Worm (Caenorhabditis elegans) whole organism, early embryonic: ENCODE data around the gene stim-1.
A peak's percentile ranks its signal among the peaks of the same experiment; 100 is the strongest.

Source experiments
- B0310.2 ChIP-seq: sonication (generic microtip); optimal IDR thresholded peaks from 2 replicates; lab custom pipeline; 2016; ENCODE audit warnings: mild to moderate bottlenecking, missing genetic modification characterization, missing compliant biosample characterization
- F13C5.2 ChIP-seq: sonication (generic microtip); optimal IDR thresholded peaks from 2 replicates; lab custom pipeline; 2017; ENCODE audit warnings: mild to moderate bottlenecking, missing genetic modification characterization, inconsistent platforms, missing compliant biosample characterization
- aly-1 ChIP-seq: sonication (generic microtip); optimal IDR thresholded peaks from 2 replicates; lab custom pipeline; 2016; ENCODE audit warnings: missing genetic modification characterization, missing compliant biosample characterization
- ama-1 ChIP-seq: fragments of 150-350 bp; optimal IDR thresholded peaks from 2 replicates; lab custom pipeline; 2014
- ceh-13 ChIP-seq: fragments of 200-800 bp; sonication (Bioruptor generic); optimal IDR thresholded peaks from 2 replicates; lab custom pipeline; 2018; ENCODE audit warnings: mild to moderate bottlenecking, missing genetic modification characterization, missing compliant biosample characterization
- ceh-36 ChIP-seq: sonication (generic microtip); optimal IDR thresholded peaks from 2 replicates; lab custom pipeline; 2016; ENCODE audit warnings: missing genetic modification characterization, inconsistent platforms, missing compliant biosample characterization
- ets-7 ChIP-seq: sonication (generic microtip); optimal IDR thresholded peaks from 2 replicates; lab custom pipeline; 2016; ENCODE audit warnings: missing genotype, missing genetic modification characterization, missing compliant biosample characterization
- flt-1 ChIP-seq: fragments of 200-800 bp; sonication (Bioruptor generic); IDR thresholded peaks from 2 replicates; pipeline ENCODE4 v1.3.6; 2022; ENCODE audit warnings: missing genetic modification characterization, missing compliant biosample characterization
- hmbx-1 ChIP-seq: sonication (generic microtip); optimal IDR thresholded peaks from 2 replicates; lab custom pipeline; 2016; ENCODE audit warnings: mild to moderate bottlenecking, missing genetic modification characterization, missing compliant biosample characterization
- hmg-4 ChIP-seq: fragments of 200-800 bp; sonication (Bioruptor generic); optimal IDR thresholded peaks from 2 replicates; lab custom pipeline; 2018; ENCODE audit warnings: mild to moderate bottlenecking, missing genetic modification characterization, missing compliant biosample characterization
- hnd-1 ChIP-seq: sonication (generic microtip); optimal IDR thresholded peaks from 2 replicates; lab custom pipeline; 2016; ENCODE audit warnings: missing genetic modification characterization, missing compliant biosample characterization
- pes-1 ChIP-seq: fragments of 200-800 bp; sonication (Bioruptor generic); IDR thresholded peaks from 2 replicates; pipeline ENCODE4 v1.3.6; 2022; ENCODE audit warnings: missing genetic modification reagents, missing genetic modification characterization, missing compliant biosample characterization
- scrt-1 ChIP-seq: fragments of 200-800 bp; sonication (Bioruptor generic); IDR thresholded peaks from 2 replicates; pipeline ENCODE4 v1.3.6; 2022; ENCODE audit warnings: missing genetic modification characterization, missing compliant biosample characterization
- sea-1 ChIP-seq: fragments of 200-800 bp; sonication (Bioruptor generic); conservative IDR thresholded peaks from 2 replicates; pipeline ENCODE4 v1.3.6; 2022; ENCODE audit warnings: missing genetic modification characterization, missing compliant biosample characterization
- tbx-11 ChIP-seq: fragments of 200-800 bp; sonication (Bioruptor generic); IDR thresholded peaks from 2 replicates; pipeline ENCODE4 v1.3.6; 2022; ENCODE audit warnings: missing genetic modification characterization, missing compliant biosample characterization
- tbx-37 ChIP-seq: fragments of 200-800 bp; sonication (Bioruptor generic); conservative IDR thresholded peaks from 2 replicates; pipeline ENCODE4 v1.3.6; 2022; ENCODE audit warnings: missing genetic modification reagents, missing genetic modification characterization, missing compliant biosample characterization
- tra-4 ChIP-seq: sonication (generic microtip); optimal IDR thresholded peaks from 2 replicates; lab custom pipeline; 2017; ENCODE audit warnings: missing genetic modification characterization, missing compliant biosample characterization

stim-1 gene

ce11 chrIII:418649-419048 is at the start of gene stim-1:
Gene stim-1, minus strand, starts transcription at chrIII:418749.
- no peak for TF ChIP-seq tbx-11 (GFP tag; lab: Robert Waterston, UW)
- TF ChIP-seq hnd-1 (tag; lab: Kevin White, UChicago), result no peak
- TF ChIP-seq hmbx-1 (tag; lab: Kevin White, UChicago), result no peak
- TF ChIP-seq ama-1 (lab: Kevin White, UChicago), result no peak
- no peak for TF ChIP-seq B0310.2 (tag; lab: Kevin White, UChicago)
- TF ChIP-seq F13C5.2, result no peak
- no peak for TF ChIP-seq tbx-37 (GFP tag; lab: Robert Waterston, UW)
- no peak for TF ChIP-seq ceh-36 (tag; lab: Kevin White, UChicago)
- TF ChIP-seq ets-7 (tag; lab: Kevin White, UChicago), result no peak
- TF ChIP-seq flt-1 (GFP tag; lab: Robert Waterston, UW), result no peak
- TF ChIP-seq aly-1, result no peak

- TF ChIP-seq hmbx-1 (tag; lab: Kevin White, UChicago) (no peak), scrt-1 (GFP tag; lab: Robert Waterston, UW) (no peak), ceh-13 (GFP tag; lab: Kevin White, UChicago) (no peak), aly-1 (no peak), F13C5.2 (no peak), sea-1 (GFP tag; lab: Robert Waterston, UW) (no peak), ceh-36 (tag; lab: Kevin White, UChicago) (no peak), hmg-4 (GFP tag; lab: Kevin White, UChicago) (no peak), tbx-11 (GFP tag; lab: Robert Waterston, UW) (no peak), ama-1 (lab: Kevin White, UChicago) (no peak), pes-1 (GFP tag; lab: Robert Waterston, UW) (no peak), B0310.2 (tag; lab: Kevin White, UChicago) (no peak), tbx-37 (GFP tag; lab: Robert Waterston, UW) (no peak), tra-4 (no peak), hnd-1 (tag; lab: Kevin White, UChicago) (no peak), ets-7 (tag; lab: Kevin White, UChicago) (no peak), flt-1 (GFP tag; lab: Robert Waterston, UW) (no peak)
Measured at ce11 chrIII:463711-464110, 45.2 kb upstream of the stim-1 start, which contains the start of gene Y55B1BR.6. Gene Y55B1BR.6, minus strand, starts transcription at chrIII:463811.

DNA sequence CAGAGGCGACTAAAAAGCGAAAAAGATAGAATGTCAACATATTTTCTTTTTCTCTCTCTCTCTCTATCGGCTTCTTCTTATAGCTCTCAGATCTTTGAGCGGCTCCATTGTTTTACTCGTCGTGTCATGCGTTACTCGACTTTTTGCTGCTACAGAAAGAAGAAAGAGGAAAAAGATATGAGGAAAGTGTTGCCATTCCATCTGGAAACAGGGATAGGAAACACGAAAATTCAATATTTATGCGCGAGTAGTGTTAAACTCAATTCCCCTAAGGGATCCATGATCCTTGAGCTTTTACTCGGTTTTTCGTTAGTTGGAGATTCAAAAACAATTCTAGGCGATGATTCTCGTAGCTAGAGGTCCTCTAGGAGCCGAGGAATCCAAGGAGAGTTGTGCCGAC is 37.2 kb upstream of the stim-1 start:
- no peak for TF ChIP-seq tra-4
- TF ChIP-seq sea-1 (GFP tag; lab: Robert Waterston, UW), result no peak
- TF ChIP-seq aly-1, result no peak
- no peak for TF ChIP-seq hmg-4 (GFP tag; lab: Kevin White, UChicago)
- no peak for TF ChIP-seq hnd-1 (tag; lab: Kevin White, UChicago)
- no peak for TF ChIP-seq B0310.2 (tag; lab: Kevin White, UChicago)
- no peak for TF ChIP-seq ceh-36 (tag; lab: Kevin White, UChicago)
- TF ChIP-seq ets-7 (tag; lab: Kevin White, UChicago), result no peak
- no peak for TF ChIP-seq ama-1 (lab: Kevin White, UChicago)
- TF ChIP-seq tbx-11 (GFP tag; lab: Robert Waterston, UW), result no peak
- no peak for TF ChIP-seq tbx-37 (GFP tag; lab: Robert Waterston, UW)
- TF ChIP-seq hmbx-1 (tag; lab: Kevin White, UChicago), result no peak
- no peak for TF ChIP-seq pes-1 (GFP tag; lab: Robert Waterston, UW)
- TF ChIP-seq flt-1 (GFP tag; lab: Robert Waterston, UW), result no peak
- no peak for TF ChIP-seq ceh-13 (GFP tag; lab: Kevin White, UChicago)

DNA sequence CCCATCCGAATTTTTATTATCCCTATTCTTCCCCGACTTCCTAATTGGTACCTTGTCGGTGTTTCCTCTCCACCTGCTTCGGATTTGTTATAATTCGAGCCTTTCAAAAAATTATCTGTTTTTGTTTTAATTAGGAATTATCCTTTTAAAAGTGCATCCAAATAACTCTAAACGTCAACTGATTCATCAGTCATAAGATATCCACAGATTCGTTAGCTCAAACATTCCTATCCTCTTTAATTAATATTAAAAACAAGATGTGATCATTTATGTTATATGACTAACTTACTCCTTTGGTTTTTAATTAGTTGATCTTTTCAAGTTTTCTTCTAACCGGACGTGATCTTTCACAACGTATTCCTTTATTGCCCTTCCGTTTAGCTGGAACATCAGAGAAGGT is 28.3 kb upstream of the stim-1 start:
- TF ChIP-seq ets-7 (tag; lab: Kevin White, UChicago) (no peak), hmg-4 (GFP tag; lab: Kevin White, UChicago) (no peak), flt-1 (GFP tag; lab: Robert Waterston, UW) (no peak), hnd-1 (tag; lab: Kevin White, UChicago) (no peak), scrt-1 (GFP tag; lab: Robert Waterston, UW) (no peak), ama-1 (lab: Kevin White, UChicago) (no peak), hmbx-1 (tag; lab: Kevin White, UChicago) (no peak), sea-1 (GFP tag; lab: Robert Waterston, UW) (no peak), ceh-36 (tag; lab: Kevin White, UChicago) (no peak)

DNA sequence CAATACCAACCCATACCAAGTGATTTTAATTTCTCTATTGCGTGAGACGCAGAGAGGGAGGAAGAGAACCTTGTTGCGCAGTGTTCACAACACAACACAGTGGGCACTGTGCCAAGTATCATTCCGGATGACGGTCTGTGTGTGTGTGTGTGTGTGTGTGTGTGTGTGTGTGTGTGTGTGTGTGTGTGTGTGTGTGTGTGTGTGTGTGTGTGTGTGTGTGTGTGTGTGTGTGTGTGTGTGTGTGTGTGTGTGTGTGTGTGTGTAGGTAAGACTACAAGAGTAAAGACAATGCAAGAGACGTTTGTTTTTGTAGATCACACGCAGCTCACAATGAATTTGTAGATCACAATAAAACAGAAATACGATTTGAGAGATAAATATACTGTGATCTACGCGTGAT is 27.0 kb upstream of the stim-1 start:
- TF ChIP-seq hmbx-1 (tag; lab: Kevin White, UChicago) (peak; percentile 62), ceh-36 (tag; lab: Kevin White, UChicago) (peak; percentile 32), hmg-4 (GFP tag; lab: Kevin White, UChicago) (peak; percentile 27), B0310.2 (tag; lab: Kevin White, UChicago) (peak; percentile 27)

DNA sequence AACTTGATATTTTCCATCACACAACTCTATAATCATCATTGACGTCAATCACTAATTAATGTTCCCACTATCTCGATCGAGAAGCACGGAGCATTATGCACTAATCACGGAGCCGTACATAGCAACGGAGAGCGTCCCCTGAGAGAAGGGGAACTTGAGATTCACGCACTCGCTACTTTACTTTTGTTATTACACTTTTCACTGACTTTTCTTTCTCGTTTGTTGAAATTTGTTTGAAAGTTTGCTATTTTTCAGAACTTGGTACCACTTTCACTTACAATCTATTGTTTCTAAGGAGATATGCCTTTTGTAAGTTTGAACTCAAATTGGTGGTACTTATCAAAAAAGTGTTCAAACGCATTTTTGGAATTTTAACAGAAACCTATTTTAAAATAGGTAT is 25.6 kb upstream of the stim-1 start, which contains the start of gene Y55B1BR.8:
Gene Y55B1BR.8 (plus strand): TSS at position 301 of the 400 bp plus-strand sequence.
- TF ChIP-seq ceh-13 (GFP tag; lab: Kevin White, UChicago), result no peak
- no peak for TF ChIP-seq pes-1 (GFP tag; lab: Robert Waterston, UW)
- TF ChIP-seq ceh-36 (tag; lab: Kevin White, UChicago), result no peak
- TF ChIP-seq tbx-37 (GFP tag; lab: Robert Waterston, UW), result no peak
- TF ChIP-seq aly-1, result no peak

DNA sequence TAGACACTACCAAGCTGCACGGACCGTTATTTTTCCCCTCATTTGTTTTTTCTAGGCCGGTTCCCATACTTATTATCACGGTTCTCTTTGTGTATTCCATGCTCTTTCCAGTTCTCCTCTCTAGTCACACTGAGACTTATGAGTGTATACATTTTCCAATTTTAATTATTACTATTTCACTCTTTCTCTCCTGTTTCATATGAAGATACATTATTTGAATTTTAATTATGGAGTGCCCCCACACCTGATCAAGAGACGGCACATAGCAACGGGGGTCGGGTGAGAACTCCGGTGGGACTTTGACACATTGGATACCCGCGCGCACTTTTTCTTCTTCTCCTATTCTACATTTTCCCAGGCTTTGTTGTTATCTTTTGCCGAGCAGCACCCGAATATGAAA is 21.4 kb upstream of the stim-1 start, which contains the start of gene affl-1:
Gene affl-1 (plus strand): TSS at position 301 of the 400 bp plus-strand sequence.
- no peak for TF ChIP-seq ceh-13 (GFP tag; lab: Kevin White, UChicago)
- no peak for TF ChIP-seq aly-1
- TF ChIP-seq flt-1 (GFP tag; lab: Robert Waterston, UW), result no peak
- TF ChIP-seq tbx-11 (GFP tag; lab: Robert Waterston, UW), result no peak
- no peak for TF ChIP-seq sea-1 (GFP tag; lab: Robert Waterston, UW)
- TF ChIP-seq F13C5.2, result no peak
- no peak for TF ChIP-seq tra-4
- TF ChIP-seq hmg-4 (GFP tag; lab: Kevin White, UChicago), result no peak
- TF ChIP-seq hmbx-1 (tag; lab: Kevin White, UChicago), result no peak
- no peak for TF ChIP-seq scrt-1 (GFP tag; lab: Robert Waterston, UW)
- TF ChIP-seq ama-1 (lab: Kevin White, UChicago), result no peak
- TF ChIP-seq tbx-37 (GFP tag; lab: Robert Waterston, UW), result no peak
- TF ChIP-seq pes-1 (GFP tag; lab: Robert Waterston, UW), result no peak
- no peak for TF ChIP-seq ceh-36 (tag; lab: Kevin White, UChicago)
- TF ChIP-seq B0310.2 (tag; lab: Kevin White, UChicago), result no peak
- TF ChIP-seq ets-7 (tag; lab: Kevin White, UChicago), result no peak
- no peak for TF ChIP-seq hnd-1 (tag; lab: Kevin White, UChicago)
